Worm (Caenorhabditis elegans) whole organism, young adult: ENCODE results near the gene C15H7.3.

ENCODE experiments used
- B0019.2 ChIP-seq: fragments of 200-800 bp; sonication (Bioruptor generic); conservative IDR thresholded peaks from 2 replicates; pipeline ENCODE4 v1.3.6; 2022; ENCODE audit warnings: missing genetic modification reagents, missing genetic modification characterization, missing compliant biosample characterization
- B0035.1 ChIP-seq: sonication (generic microtip); optimal IDR thresholded peaks from 2 replicates; lab custom pipeline; 2016; ENCODE audit warnings: missing genetic modification characterization, mild to moderate bottlenecking, missing compliant biosample characterization, missing genotype, missing genetic modification reagents
- C17E4.6 ChIP-seq: fragments of 200-800 bp; sonication (Bioruptor generic); IDR thresholded peaks from 2 replicates; pipeline ENCODE4 v1.3.6; 2022; ENCODE audit warnings: missing genetic modification reagents, missing genetic modification characterization, missing compliant biosample characterization
- F22D6.2 ChIP-seq: sonication (generic microtip); optimal IDR thresholded peaks from 2 replicates; lab custom pipeline; 2016; ENCODE audit warnings: mild to moderate bottlenecking, missing genetic modification characterization, missing compliant biosample characterization
- F57A8.1 ChIP-seq: fragments of 200-800 bp; sonication (Bioruptor generic); optimal IDR thresholded peaks from 2 replicates; lab custom pipeline; 2018; ENCODE audit warnings: mild to moderate bottlenecking, missing genetic modification characterization, moderate library complexity, missing compliant biosample characterization
- K11D2.4 ChIP-seq: fragments of 200-800 bp; sonication (Bioruptor generic); IDR thresholded peaks from 2 replicates; pipeline ENCODE4 v1.3.6; 2022; ENCODE audit warnings: missing genetic modification reagents, missing genetic modification characterization, missing compliant biosample characterization
- K12H6.12 ChIP-seq: fragments of 200-800 bp; sonication (Bioruptor generic); optimal IDR thresholded peaks from 2 replicates; lab custom pipeline; 2018; ENCODE audit warnings: mild to moderate bottlenecking, missing genetic modification characterization, missing compliant biosample characterization
- T07F8.4 ChIP-seq: sonication (generic microtip); optimal IDR thresholded peaks from 2 replicates; lab custom pipeline; 2016; ENCODE audit warnings: mild to moderate bottlenecking, missing genetic modification characterization, moderate library complexity, missing compliant biosample characterization
- Y67H2A.10 ChIP-seq: fragments of 200-800 bp; sonication (Bioruptor generic); conservative IDR thresholded peaks from 2 replicates; pipeline ENCODE4 v1.3.6; 2022; ENCODE audit warnings: missing genetic modification reagents, missing genetic modification characterization, missing compliant biosample characterization
- attf-3 ChIP-seq: fragments of 200-800 bp; sonication (Bioruptor generic); conservative IDR thresholded peaks from 2 replicates; pipeline ENCODE4 v1.3.6; 2022; ENCODE audit warnings: missing genetic modification reagents, missing genetic modification characterization, missing compliant biosample characterization
- ccch-3 ChIP-seq: fragments of 200-800 bp; sonication (Bioruptor generic); optimal IDR thresholded peaks from 2 replicates; lab custom pipeline; 2018; ENCODE audit warnings: mild to moderate bottlenecking, missing genetic modification characterization, missing compliant biosample characterization
- cebp-1 ChIP-seq, 2 experiments: fragments of 200-800 bp in 1 of 2; sonication (Bioruptor generic) in 1 of 2; sonication (generic microtip) in 1 of 2; IDR thresholded peaks in 1 of 2; optimal IDR thresholded peaks in 1 of 2; 2 replicates each; pipeline versions ENCODE4 v1.3.6 to Lab custom; 2017 to 2022; ENCODE audit warnings: missing compliant biosample characterization in 2 of 2, missing genetic modification characterization in 2 of 2, mild to moderate bottlenecking in 1 of 2, missing genetic modification reagents in 1 of 2, moderate library complexity in 1 of 2
- ceh-100 ChIP-seq: fragments of 200-800 bp; sonication (Bioruptor generic); IDR thresholded peaks from 2 replicates; pipeline ENCODE4 v1.3.6; 2022; ENCODE audit warnings: missing genetic modification reagents, missing genetic modification characterization, missing compliant biosample characterization
- ceh-27 ChIP-seq: fragments of 200-800 bp; sonication (Bioruptor generic); optimal IDR thresholded peaks from 2 replicates; lab custom pipeline; 2018; ENCODE audit warnings: mild to moderate bottlenecking, missing genetic modification characterization, moderate library complexity, missing compliant biosample characterization
- ceh-58 ChIP-seq: fragments of 200-800 bp; sonication (Bioruptor generic); IDR thresholded peaks from 2 replicates; pipeline ENCODE4 v1.3.6; 2022; ENCODE audit warnings: missing genetic modification characterization, missing compliant biosample characterization
- chd-7 ChIP-seq: sonication (generic microtip); optimal IDR thresholded peaks from 2 replicates; lab custom pipeline; 2016; ENCODE audit warnings: mild to moderate bottlenecking, missing genetic modification characterization, moderate library complexity, missing compliant biosample characterization
- dox-1 ChIP-seq: fragments of 200-800 bp; sonication (Bioruptor generic); IDR thresholded peaks from 2 replicates; pipeline ENCODE4 v1.3.6; 2022; ENCODE audit warnings: missing genetic modification reagents, missing genetic modification characterization, missing compliant biosample characterization
- egl-44 ChIP-seq: fragments of 200-800 bp; sonication (Bioruptor generic); IDR thresholded peaks from 2 replicates; pipeline ENCODE4 v1.3.6; 2022; ENCODE audit warnings: missing genetic modification reagents, missing genetic modification characterization, missing compliant biosample characterization
- egrh-3 ChIP-seq: fragments of 200-800 bp; sonication (Bioruptor generic); IDR thresholded peaks from 2 replicates; pipeline ENCODE4 v1.3.6; 2022; ENCODE audit warnings: missing genetic modification reagents, missing genetic modification characterization, missing compliant biosample characterization
- ets-4 ChIP-seq: fragments of 200-800 bp; sonication (Bioruptor generic); optimal IDR thresholded peaks from 2 replicates; lab custom pipeline; 2018; ENCODE audit warnings: mild to moderate bottlenecking, missing genetic modification characterization, missing compliant biosample characterization
- hmg-1.2 ChIP-seq: fragments of 200-800 bp; sonication (Bioruptor generic); IDR thresholded peaks from 2 replicates; pipeline ENCODE4 v1.3.6; 2022; ENCODE audit warnings: missing genetic modification reagents, missing genetic modification characterization, missing compliant biosample characterization
- let-526 ChIP-seq: fragments of 200-800 bp; sonication (Bioruptor generic); IDR thresholded peaks from 2 replicates; pipeline ENCODE4 v1.3.6; 2022; ENCODE audit warnings: missing genetic modification reagents, missing genetic modification characterization, missing compliant biosample characterization
- let-607 ChIP-seq, 2 experiments: fragments of 200-800 bp in 1 of 2; sonication (Bioruptor generic) in 1 of 2; sonication (generic microtip) in 1 of 2; optimal IDR thresholded peaks; 2 replicates each; lab custom pipeline; 2016 to 2018; ENCODE audit warnings: mild to moderate bottlenecking in 2 of 2, missing compliant biosample characterization in 2 of 2, missing genetic modification characterization in 2 of 2, moderate library complexity in 2 of 2, missing genotype in 1 of 2
- lin-26 ChIP-seq: fragments of 200-800 bp; sonication (Bioruptor generic); IDR thresholded peaks from 2 replicates; pipeline ENCODE4 v1.3.6; 2022; ENCODE audit warnings: missing genetic modification reagents, missing genetic modification characterization, missing compliant biosample characterization
- lin-54 ChIP-seq: fragments of 200-800 bp; sonication (Bioruptor generic); optimal IDR thresholded peaks from 2 replicates; lab custom pipeline; 2018; ENCODE audit warnings: mild to moderate bottlenecking, missing genetic modification characterization, missing compliant biosample characterization
- lir-1 ChIP-seq: fragments of 200-800 bp; sonication (Bioruptor generic); conservative IDR thresholded peaks from 2 replicates; pipeline ENCODE4 v1.3.6; 2022; ENCODE audit warnings: missing genetic modification reagents, missing genetic modification characterization, missing compliant biosample characterization
- madf-10 ChIP-seq: sonication (generic microtip); optimal IDR thresholded peaks from 2 replicates; lab custom pipeline; 2016; ENCODE audit warnings: mild to moderate bottlenecking, missing genetic modification characterization, missing compliant biosample characterization
- madf-8 ChIP-seq: fragments of 200-800 bp; sonication (Bioruptor generic); conservative IDR thresholded peaks from 2 replicates; pipeline ENCODE4 v1.3.6; 2022; ENCODE audit warnings: missing genetic modification reagents, missing genetic modification characterization, missing compliant biosample characterization
- mel-28 ChIP-seq: sonication (generic microtip); optimal IDR thresholded peaks from 2 replicates; lab custom pipeline; 2016; ENCODE audit warnings: borderline replicate concordance, mild to moderate bottlenecking, missing genetic modification characterization, missing compliant biosample characterization
- mes-4 ChIP-seq: sonication (generic microtip); optimal IDR thresholded peaks from 2 replicates; lab custom pipeline; 2016; ENCODE audit warnings: missing genotype, missing genetic modification characterization, missing compliant biosample characterization
- mxl-1 ChIP-seq: sonication (generic microtip); optimal IDR thresholded peaks from 2 replicates; lab custom pipeline; 2016; ENCODE audit warnings: missing genetic modification characterization, missing compliant biosample characterization
- nfyb-1 ChIP-seq: fragments of 200-800 bp; sonication (Bioruptor generic); IDR thresholded peaks from 2 replicates; pipeline ENCODE4 v1.3.6; 2022; ENCODE audit warnings: missing genetic modification reagents, missing genetic modification characterization, missing compliant biosample characterization
- nhr-120 ChIP-seq: fragments of 200-800 bp; sonication (Bioruptor generic); IDR thresholded peaks from 2 replicates; pipeline ENCODE4 v1.3.6; 2022; ENCODE audit warnings: missing genetic modification characterization, missing compliant biosample characterization
- pbrm-1 ChIP-seq: fragments of 200-800 bp; sonication (Bioruptor generic); IDR thresholded peaks from 2 replicates; pipeline ENCODE4 v1.3.6; 2022; ENCODE audit warnings: missing genetic modification reagents, missing genetic modification characterization, missing compliant biosample characterization
- rcor-1 ChIP-seq: fragments of 200-800 bp; sonication (Bioruptor generic); IDR thresholded peaks from 2 replicates; pipeline ENCODE4 v1.3.6; 2022; ENCODE audit warnings: missing genetic modification reagents, missing genetic modification characterization, missing compliant biosample characterization
- repo-1 ChIP-seq: sonication (generic microtip); optimal IDR thresholded peaks from 2 replicates; lab custom pipeline; 2017; ENCODE audit warnings: mild to moderate bottlenecking, missing genetic modification characterization, missing compliant biosample characterization
- sea-2 ChIP-seq: fragments of 200-800 bp; sonication (Bioruptor generic); IDR thresholded peaks from 2 replicates; pipeline ENCODE4 v1.3.6; 2022; ENCODE audit warnings: missing genetic modification characterization, missing compliant biosample characterization
- snpc-1.3 ChIP-seq: sonication (generic microtip); optimal IDR thresholded peaks from 2 replicates; lab custom pipeline; 2017; ENCODE audit warnings: missing genetic modification characterization, mild to moderate bottlenecking, missing compliant biosample characterization, antibody characterized with exemption, moderate library complexity, missing genotype, missing genetic modification reagents; ENCODE audit not compliant: insufficient read depth
- somi-1 ChIP-seq: fragments of 200-800 bp; sonication (Bioruptor generic); optimal IDR thresholded peaks from 2 replicates; lab custom pipeline; 2018; ENCODE audit warnings: mild to moderate bottlenecking, missing genetic modification characterization, missing compliant biosample characterization
- tbp1 ChIP-seq: fragments of 200-800 bp; sonication (Bioruptor generic); optimal IDR thresholded peaks from 2 replicates; lab custom pipeline; 2018; ENCODE audit warnings: mild to moderate bottlenecking, missing genetic modification characterization, missing compliant biosample characterization
- zfh-2 ChIP-seq: fragments of 200-800 bp; sonication (Bioruptor generic); conservative IDR thresholded peaks from 2 replicates; pipeline ENCODE4 v1.3.6; 2022; ENCODE audit warnings: missing genetic modification reagents, missing genetic modification characterization, missing compliant biosample characterization
- zim-3 ChIP-seq: sonication (generic microtip); optimal IDR thresholded peaks from 2 replicates; lab custom pipeline; 2017; ENCODE audit warnings: mild to moderate bottlenecking, missing genetic modification characterization, moderate library complexity, missing compliant biosample characterization
- ztf-26 ChIP-seq: sonication (generic microtip); optimal IDR thresholded peaks from 2 replicates; lab custom pipeline; 2017; ENCODE audit warnings: missing genetic modification characterization, missing compliant biosample characterization
- ztf-3 ChIP-seq: fragments of 200-800 bp; sonication (Bioruptor generic); optimal IDR thresholded peaks from 2 replicates; lab custom pipeline; 2018; ENCODE audit warnings: mild to moderate bottlenecking, missing genetic modification characterization, missing compliant biosample characterization

Gene C15H7.3

ce11 chrIII:9620148-9620547, 31.6 kb downstream of the C15H7.3 start:
- TF ChIP-seq zfh-2 (GFP tag; lab: Robert Waterston, UW) (no peak; the same call in 1 of the 2 replicates), ceh-27 (peak; percentile 19), ceh-100 (GFP tag; lab: Robert Waterston, UW) (no peak), F22D6.2 (tag; lab: Kevin White, UChicago) (no peak), let-607 (tag; optimal IDR thresholded peaks at IDR 0.05; lab: Kevin White, UChicago) (no peak), ztf-3 (no peak), Y67H2A.10 (GFP tag; lab: Robert Waterston, UW) (no peak), K11D2.4 (GFP tag; lab: Robert Waterston, UW) (0 out of 2 replicates have a peak, but pooled peaks have one; percentile 11), C17E4.6 (GFP tag; lab: Robert Waterston, UW) (no peak), sea-2 (no peak), B0019.2 (GFP tag; lab: Robert Waterston, UW) (no peak)
- TF ChIP-seq, all 124 proteins: peak for 2

ce11 chrIII:9619079-9619761, 32.6 kb downstream of the C15H7.3 start, which contains the start of gene hlh-11:
hlh-11 (plus strand) TSS chrIII:9619711.
- no peak for TF ChIP-seq nhr-120
- TF ChIP-seq snpc-1.3 (tag; lab: Kevin White, UChicago) = peak; percentile 32
- 0 out of 2 replicates have a peak, but pooled peaks have one; percentile 75 for TF ChIP-seq nfyb-1 (GFP tag; lab: Robert Waterston, UW)
- TF ChIP-seq lir-1 = 0 out of 2 replicates have a peak, but pooled peaks have one; percentile 33
- peak; percentile 64 for TF ChIP-seq pbrm-1
- peak; percentile 8 for TF ChIP-seq mel-28 (tag; lab: Kevin White, UChicago)
- TF ChIP-seq tbp1 (GFP tag; lab: Kevin White, UChicago) = peak; percentile 43
- peak; percentile 35 for TF ChIP-seq lin-54 (GFP tag; lab: Kevin White, UChicago)
- peak; percentile 33 for TF ChIP-seq ztf-3
- no peak for TF ChIP-seq F57A8.1 (GFP tag; lab: Kevin White, UChicago)
- TF ChIP-seq ccch-3 (GFP tag; lab: Kevin White, UChicago) = no peak
- peak; percentile 75 for TF ChIP-seq dox-1 (GFP tag; lab: Robert Waterston, UW)
- peak; percentile 13 for TF ChIP-seq ets-4 (GFP tag; lab: Kevin White, UChicago)
- TF ChIP-seq somi-1 = peak; percentile 87
- TF ChIP-seq B0035.1 (tag; lab: Kevin White, UChicago) = peak; percentile 44
- peak; percentile 93 for TF ChIP-seq K12H6.12 (tag; lab: Kevin White, UChicago)
- peak; percentile 15; the same call in 1 of the 2 replicates for TF ChIP-seq lin-26
- TF ChIP-seq egrh-3 (GFP tag; lab: Robert Waterston, UW) = peak; percentile 89
- TF ChIP-seq ceh-27 = peak; percentile 24
- TF ChIP-seq zfh-2 (GFP tag; lab: Robert Waterston, UW) = peak; percentile 98
- TF ChIP-seq mes-4 = no peak
- peak; percentile 78 for TF ChIP-seq chd-7
- no peak for TF ChIP-seq ceh-58 (GFP tag; lab: Robert Waterston, UW)
- TF ChIP-seq madf-10 (tag; lab: Kevin White, UChicago) = peak; percentile 95
- TF ChIP-seq mxl-1 (tag; lab: Kevin White, UChicago) = peak; percentile 7
- no peak for TF ChIP-seq zim-3 (tag; lab: Kevin White, UChicago)
- TF ChIP-seq egl-44 (GFP tag; lab: Robert Waterston, UW) = peak; percentile 20; the same call in 1 of the 2 replicates
- TF ChIP-seq T07F8.4 (tag; lab: Kevin White, UChicago) = no peak
- TF ChIP-seq cebp-1 (GFP tag; IDR thresholded peaks at IDR 0.05; lab: Robert Waterston, UW) = peak; percentile 30; the same call in 1 of the 2 replicates
- peak; percentile 85 for TF ChIP-seq cebp-1 (tag; optimal IDR thresholded peaks at IDR 0.05; lab: Kevin White, UChicago)
- TF ChIP-seq hmg-1.2 (GFP tag; lab: Robert Waterston, UW) = peak; percentile 88
- TF ChIP-seq rcor-1 (GFP tag; lab: Robert Waterston, UW) = peak; percentile 27; the same call in 1 of the 2 replicates
- TF ChIP-seq madf-8 = no peak
- TF ChIP-seq repo-1 (tag; lab: Kevin White, UChicago) = peak; percentile 55
- TF ChIP-seq F22D6.2 (tag; lab: Kevin White, UChicago) = peak; percentile 73
- peak; percentile 69 for TF ChIP-seq ztf-26 (tag; lab: Kevin White, UChicago)
- TF ChIP-seq attf-3 (GFP tag; lab: Robert Waterston, UW) = peak; percentile 23; the same call in 1 of the 2 replicates
- TF ChIP-seq let-526 = 0 out of 2 replicates have a peak, but pooled peaks have one; percentile 16
